Worm (Caenorhabditis elegans) whole organism, L1 larva: ENCODE measurements around the gene rhy-1.

Source experiments
- ceh-82 ChIP-seq, 3 experiments: fragments of 150-350 bp in 1 of 3; sonication (generic microtip) in 2 of 3; optimal IDR thresholded peaks; 2 replicates each; lab custom pipeline; 2014 to 2017; ENCODE audit warnings: missing biosample characterization in 3 of 3, missing genetic modification characterization in 3 of 3
- fos-1 ChIP-seq: fragments of 150-350 bp; optimal IDR thresholded peaks from 2 replicates; lab custom pipeline; 2014; ENCODE audit warnings: missing biosample characterization, missing genetic modification characterization
- jun-1 ChIP-seq: fragments of 150-350 bp; optimal IDR thresholded peaks from 2 replicates; lab custom pipeline; 2014; ENCODE audit warnings: missing biosample characterization, missing genetic modification reagents, missing genetic modification characterization
- lin-35 ChIP-seq, 2 experiments: fragments of 150-350 bp; optimal IDR thresholded peaks; 2 replicates each; lab custom pipeline; 2014; ENCODE audit warnings: missing biosample characterization in 2 of 2, missing genetic modification characterization in 2 of 2, missing genetic modification reagents in 2 of 2
- nhr-19 ChIP-seq: fragments of 200-800 bp; sonication (Bioruptor generic); conservative IDR thresholded peaks from 2 replicates; pipeline ENCODE4 v1.3.6; 2022; ENCODE audit warnings: missing genetic modification characterization, missing compliant biosample characterization
- nhr-237 ChIP-seq: fragments of 150-350 bp; optimal IDR thresholded peaks from 2 replicates; lab custom pipeline; 2014; ENCODE audit warnings: missing biosample characterization, missing genetic modification characterization
- swsn-7 ChIP-seq: sonication (generic microtip); optimal IDR thresholded peaks from 2 replicates; lab custom pipeline; 2016; ENCODE audit warnings: missing genetic modification characterization, missing compliant biosample characterization
- vab-15 ChIP-seq: sonication (generic microtip); optimal IDR thresholded peaks from 2 replicates; lab custom pipeline; 2017; ENCODE audit warnings: missing genotype, mild to moderate bottlenecking, missing genetic modification characterization, missing compliant biosample characterization

ce11 chrII:9125007-9125406 lies 36.2 kb upstream of the rhy-1 start:
- TF ChIP-seq ceh-82 (tag; optimal IDR thresholded peaks at IDR 0.05; lab: Kevin White, UChicago) = no peak
- TF ChIP-seq nhr-237 = no peak
- TF ChIP-seq nhr-19 (GFP tag; lab: Robert Waterston, UW) = no peak
- no peak for TF ChIP-seq jun-1 (tag; lab: Kevin White, UChicago)
- no peak for TF ChIP-seq vab-15 (tag; lab: Kevin White, UChicago)
- no peak for TF ChIP-seq fos-1 (tag; lab: Kevin White, UChicago)
- TF ChIP-seq swsn-7 (tag; lab: Kevin White, UChicago) = no peak
- TF ChIP-seq lin-35 (GFP tag; optimal IDR thresholded peaks at IDR 0.05; lab: Kevin White, UChicago) = no peak
